Fruit fly (Drosophila melanogaster): Measurements from ENCODE around the gene CG4393.

Gene CG4393

DNA sequence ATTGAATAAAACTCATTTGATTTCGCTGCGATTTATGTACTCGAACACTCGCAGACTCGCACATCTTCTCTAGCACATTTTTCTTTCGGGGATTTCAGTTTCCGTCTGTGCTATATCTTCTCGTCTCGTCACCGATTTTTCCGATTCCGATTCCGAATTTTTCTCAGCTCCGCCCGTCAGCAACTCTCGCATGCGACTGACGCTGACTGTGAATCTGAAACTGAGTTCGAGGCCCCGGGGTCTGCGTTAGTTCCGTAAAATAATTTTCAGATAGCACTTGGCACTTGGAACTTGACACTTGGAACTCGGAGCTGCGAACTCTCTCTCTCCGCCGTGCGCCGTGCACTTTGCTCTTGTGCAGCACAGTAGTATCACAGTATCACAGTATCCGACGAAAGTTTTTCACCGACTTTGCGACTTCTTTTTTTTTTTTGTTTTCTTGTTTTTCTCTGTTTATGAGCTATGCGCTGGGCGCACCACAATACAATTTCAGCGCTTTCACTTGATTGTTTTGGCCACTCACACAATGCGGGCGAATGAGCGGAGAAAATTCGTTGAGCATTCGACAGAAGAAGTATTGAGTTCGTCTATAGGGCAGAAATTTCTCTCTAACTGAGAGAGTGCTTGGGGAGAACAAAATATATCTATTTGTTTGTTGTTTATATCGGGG lies at the start of gene CG4393:
Gene CG4393, minus strand, starts transcription at position 187 of the 670 bp plus-strand sequence.
- peak; percentile 49 for TF ChIP-seq CG17801 (GFP tag; optimal IDR thresholded peaks at IDR 0.05; ENCODE audit: partially characterized antibody)

dm6 chr3R:23431355-23431754 lies 46.8 kb upstream of the CG4393 start:
- TF ChIP-seq CG17801 (GFP tag; optimal IDR thresholded peaks at IDR 0.05; ENCODE audit: partially characterized antibody) = no peak

DNA sequence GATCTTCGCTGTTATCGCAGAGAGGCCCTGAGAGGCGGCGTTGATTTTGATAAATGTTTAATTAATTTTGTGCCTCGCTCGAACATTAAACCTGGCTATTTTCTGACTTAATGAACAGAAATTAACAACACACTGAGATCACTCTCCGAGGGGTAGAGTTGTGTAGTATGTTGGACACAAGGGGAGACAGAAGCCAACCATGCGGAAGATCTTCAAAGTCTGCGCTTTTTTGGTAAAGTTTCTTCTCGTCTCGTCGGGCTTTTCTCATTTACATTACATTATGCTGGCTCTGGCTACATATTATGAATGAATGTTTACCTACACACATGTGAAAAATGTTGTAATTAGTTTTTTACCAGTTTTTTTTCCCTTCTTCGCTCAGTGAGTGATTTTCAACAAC lies 41.4 kb upstream of the CG4393 start, which contains the start of gene CG43694:
Gene CG43694, minus strand, starts transcription at position 101 of the 400 bp plus-strand sequence.
- TF ChIP-seq CG17801 (GFP tag; optimal IDR thresholded peaks at IDR 0.05; ENCODE audit: partially characterized antibody) = no peak

DNA sequence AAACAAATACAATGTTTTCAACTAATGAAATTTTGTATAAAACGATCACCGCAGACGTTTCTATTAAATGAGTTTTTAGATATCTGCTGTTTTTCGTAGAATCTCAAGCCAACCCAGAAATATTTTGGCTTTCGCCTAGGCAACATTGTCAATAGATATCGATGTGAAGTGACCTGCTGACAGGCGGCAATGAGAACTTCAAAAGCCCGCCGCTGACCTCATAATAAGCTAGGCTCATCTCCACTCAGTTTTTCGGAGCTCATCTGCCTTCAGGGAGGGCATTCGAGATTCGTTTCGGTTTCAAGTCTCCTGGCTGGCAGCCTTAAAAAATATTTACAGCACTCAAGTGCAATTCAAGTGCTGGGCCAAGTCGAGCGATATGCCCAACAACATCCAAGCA lies 40.5 kb upstream of the CG4393 start:
- no peak for TF ChIP-seq CG17801 (GFP tag; optimal IDR thresholded peaks at IDR 0.05; ENCODE audit: partially characterized antibody)

DNA sequence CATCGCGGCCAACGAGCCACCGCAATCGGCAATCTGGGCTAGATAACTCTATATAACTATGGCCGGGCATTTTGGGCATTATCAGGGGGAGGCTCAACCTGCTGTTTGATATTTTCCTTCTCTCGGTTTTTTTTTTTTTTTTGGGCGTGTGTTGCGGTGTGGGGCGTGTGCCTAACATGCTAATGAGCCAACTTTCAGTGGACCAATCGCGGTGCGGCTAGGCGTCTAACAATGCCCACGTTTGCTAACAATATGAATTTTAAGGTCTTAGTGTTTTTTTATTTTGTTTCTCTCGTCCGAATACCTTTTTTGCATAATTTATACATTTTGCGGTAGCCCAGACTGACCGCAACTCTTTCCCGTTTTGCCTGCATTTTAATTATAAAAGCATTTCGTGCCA lies 37.3 kb upstream of the CG4393 start:
- TF ChIP-seq CG17801 (GFP tag; optimal IDR thresholded peaks at IDR 0.05; ENCODE audit: partially characterized antibody) = no peak

DNA sequence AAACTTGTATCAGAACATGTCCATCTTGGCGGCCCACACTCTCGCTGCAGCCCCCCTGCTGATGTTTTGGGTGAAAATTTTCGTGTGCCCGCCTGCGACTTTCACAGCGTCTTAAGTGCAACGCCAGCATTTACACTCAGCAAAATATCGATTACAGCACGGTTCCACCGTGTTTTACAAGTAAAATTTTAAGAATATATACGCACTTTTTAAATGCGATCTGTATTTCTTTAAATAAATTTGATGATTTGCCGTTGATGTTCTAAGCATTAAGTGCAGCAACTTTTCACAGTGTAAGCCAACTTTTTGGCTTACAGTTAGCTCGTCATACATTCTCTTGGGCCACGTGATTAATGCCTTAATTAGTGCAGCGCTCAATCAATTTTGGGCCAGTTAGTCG lies 33.1 kb upstream of the CG4393 start:
- no peak for TF ChIP-seq CG17801 (GFP tag; optimal IDR thresholded peaks at IDR 0.05; ENCODE audit: partially characterized antibody)

dm6 chr3R:23416579-23416978 lies 32.0 kb upstream of the CG4393 start:
- TF ChIP-seq CG17801 (GFP tag; optimal IDR thresholded peaks at IDR 0.05; ENCODE audit: partially characterized antibody) = no peak

DNA sequence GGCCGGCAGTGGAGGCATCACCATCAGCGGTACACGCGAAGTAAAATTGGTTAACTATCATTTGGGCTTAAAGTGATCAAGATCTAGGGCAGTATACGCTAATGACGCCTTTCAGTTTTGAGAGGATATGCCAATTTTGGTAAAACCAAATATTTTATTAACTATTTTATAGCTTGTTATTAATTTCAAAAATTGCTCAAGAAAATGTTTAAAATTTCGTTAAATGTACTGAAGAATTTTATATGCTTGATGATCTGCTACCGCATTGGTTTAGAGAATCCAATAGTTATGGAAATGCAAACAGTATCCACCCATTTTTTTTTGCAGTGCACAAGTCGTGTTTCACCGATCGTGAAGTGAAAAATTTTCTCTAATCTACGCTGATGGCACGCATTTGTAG lies 23.3 kb upstream of the CG4393 start:
- no peak for TF ChIP-seq CG17801 (GFP tag; optimal IDR thresholded peaks at IDR 0.05; ENCODE audit: partially characterized antibody)

- no peak for TF ChIP-seq CG17801 (GFP tag; optimal IDR thresholded peaks at IDR 0.05; ENCODE audit: partially characterized antibody)
Observed at dm6 chr3R:23405209-23405608, 20.6 kb upstream of the CG4393 start, which contains the start of gene Ir94e. TSS of gene Ir94e (plus strand) at chr3R:23405509.

- no peak for TF ChIP-seq CG17801 (GFP tag; optimal IDR thresholded peaks at IDR 0.05; ENCODE audit: partially characterized antibody)
Observed at dm6 chr3R:23403628-23404027, 19.1 kb upstream of the CG4393 start, which contains the start of gene CG17380. TSS of gene CG17380 (minus strand) at chr3R:23403728.

DNA sequence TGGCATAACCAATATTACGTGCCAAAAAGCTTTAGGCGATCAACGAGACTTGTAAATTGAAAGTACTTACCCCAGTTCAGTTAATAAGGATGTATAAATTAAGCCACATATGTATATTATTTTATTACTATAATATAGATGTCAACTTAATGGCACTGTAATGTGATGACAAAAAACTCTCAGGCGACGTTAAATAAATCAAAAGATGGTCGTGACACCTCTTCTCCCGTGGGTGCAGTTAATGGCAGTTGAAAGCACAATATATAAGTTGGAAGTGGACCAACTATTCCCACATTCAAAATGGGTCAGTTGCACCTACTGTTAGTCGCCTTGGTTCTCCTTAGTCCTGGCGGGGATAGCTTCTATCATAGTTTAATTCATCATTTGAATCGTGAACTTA lies 17.9 kb upstream of the CG4393 start, which contains the start of gene Ir94d:
Gene Ir94d, plus strand, starts transcription at position 301 of the 400 bp plus-strand sequence.
- TF ChIP-seq CG17801 (GFP tag; optimal IDR thresholded peaks at IDR 0.05; ENCODE audit: partially characterized antibody) = no peak

DNA sequence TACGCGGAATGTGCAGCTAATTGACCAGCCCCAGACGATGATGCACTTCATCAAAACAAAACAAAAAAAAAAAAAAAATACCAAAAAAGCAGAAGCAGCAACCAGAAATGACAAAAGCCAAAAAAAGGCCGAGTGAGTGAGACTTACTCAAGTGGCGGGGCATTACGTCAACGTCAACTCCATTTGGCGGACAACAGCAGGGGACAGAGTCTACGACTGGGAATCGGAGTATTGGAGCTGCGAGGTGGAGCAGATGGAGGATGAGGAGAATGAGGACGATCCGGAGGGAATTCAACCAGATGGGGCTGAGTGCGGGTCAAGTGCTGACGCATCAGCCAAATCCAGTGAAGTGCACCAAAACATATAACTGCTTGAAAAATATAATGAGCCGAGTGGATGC lies 16.9 kb upstream of the CG4393 start:
- TF ChIP-seq CG17801 (GFP tag; optimal IDR thresholded peaks at IDR 0.05; ENCODE audit: partially characterized antibody) = no peak

DNA sequence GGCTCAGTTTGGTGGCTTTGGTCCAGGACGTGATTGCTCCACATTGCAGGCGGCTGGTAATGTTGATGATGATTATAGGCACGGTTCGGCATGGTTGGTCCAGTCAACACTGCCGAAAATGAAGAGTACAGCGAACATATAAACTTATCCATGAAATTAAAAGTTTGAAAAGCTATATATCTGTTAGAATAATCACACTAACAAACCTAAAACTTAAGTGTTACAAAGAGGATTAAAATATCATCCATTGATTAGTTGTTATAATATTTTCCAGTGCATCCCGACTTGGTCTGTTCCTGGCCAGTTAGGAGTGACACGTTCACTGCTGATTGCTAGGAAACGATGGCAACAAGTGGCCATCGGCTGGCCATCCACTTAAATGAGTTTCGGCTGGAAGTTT lies 15.1 kb upstream of the CG4393 start:
- TF ChIP-seq CG17801 (GFP tag; optimal IDR thresholded peaks at IDR 0.05; ENCODE audit: partially characterized antibody) = no peak

- TF ChIP-seq CG17801 (GFP tag; optimal IDR thresholded peaks at IDR 0.05; ENCODE audit: partially characterized antibody) = no peak
Observed at dm6 chr3R:23398979-23399378, 14.4 kb upstream of the CG4393 start.

DNA sequence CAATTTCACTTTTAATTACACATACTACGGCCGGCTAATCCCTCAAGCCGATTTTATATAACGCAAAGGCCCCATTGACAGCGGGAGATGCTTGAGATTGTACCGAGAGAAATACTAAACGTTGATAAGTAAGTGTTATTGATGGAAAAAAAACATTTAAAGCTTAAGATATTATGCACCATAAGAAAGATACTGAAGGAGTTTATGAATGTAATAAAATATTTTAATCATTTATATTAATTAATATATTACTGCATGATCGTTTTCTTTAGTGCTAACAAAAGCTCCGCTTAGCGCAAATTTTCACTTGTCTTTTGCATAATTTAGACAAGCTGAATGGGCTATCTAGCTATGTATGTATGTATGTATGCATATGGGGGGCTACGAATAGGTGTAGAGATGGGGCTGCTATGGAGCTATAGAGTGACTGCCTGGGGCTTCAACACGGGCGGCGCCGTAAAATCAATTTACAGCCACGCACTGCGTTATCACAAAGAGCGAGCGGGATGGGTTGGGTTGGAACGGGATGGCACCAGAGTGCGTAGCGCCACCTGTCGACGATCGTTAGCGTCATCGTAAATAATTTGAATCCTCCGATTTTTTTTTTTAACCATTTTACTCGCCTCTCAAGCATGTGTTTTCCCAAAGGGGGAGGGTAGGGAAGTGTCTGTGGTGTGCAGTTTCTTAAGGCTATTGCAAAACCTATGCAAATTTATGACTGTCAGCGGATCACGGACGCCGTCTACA lies 12.1 kb upstream of the CG4393 start:
- TF ChIP-seq CG17801 (GFP tag; optimal IDR thresholded peaks at IDR 0.05; ENCODE audit: partially characterized antibody) = no peak

DNA sequence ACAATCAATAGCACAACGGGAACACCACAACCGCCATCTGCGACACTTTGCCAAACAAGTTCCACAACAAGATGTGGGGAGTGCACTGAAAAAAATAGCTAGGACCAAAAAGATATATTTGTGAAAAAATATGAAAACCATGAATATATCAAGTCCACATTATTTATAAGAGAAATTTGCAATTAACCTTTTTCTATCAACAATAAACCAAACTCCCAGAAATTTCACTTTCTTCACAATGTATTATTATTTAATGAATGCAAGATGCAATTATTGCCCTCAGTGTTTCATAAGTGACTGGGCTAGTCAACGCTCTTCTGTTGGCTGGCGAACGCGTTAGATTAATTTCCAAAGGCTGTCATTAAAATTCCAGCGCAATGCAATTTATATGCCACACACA lies 11.1 kb upstream of the CG4393 start:
- TF ChIP-seq CG17801 (GFP tag; optimal IDR thresholded peaks at IDR 0.05; ENCODE audit: partially characterized antibody) = no peak
